Worm (Caenorhabditis elegans): Measurements from ENCODE around the gene str-79.

The str-79 gene

DNA sequence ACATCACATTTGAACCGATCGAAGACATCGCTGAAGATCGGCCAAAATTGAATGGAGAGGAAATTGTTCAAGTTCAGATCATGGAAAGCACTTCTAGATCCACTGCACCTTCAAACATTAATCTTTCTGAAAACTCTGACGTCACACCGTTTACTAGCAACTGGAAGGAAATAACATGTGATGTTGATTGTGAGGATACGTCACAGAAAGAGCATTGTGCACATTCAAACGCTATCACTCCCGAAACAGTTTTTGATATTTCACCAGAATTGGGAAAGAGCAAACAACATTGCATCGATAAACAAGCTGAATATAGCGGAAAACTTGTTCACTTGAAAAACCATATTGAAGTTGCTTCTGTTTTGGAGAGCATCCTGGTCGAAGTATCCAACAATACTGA, 51.9 kb downstream of the str-79 start:
- TF ChIP-seq elt-2 (tag; optimal IDR thresholded peaks at IDR 0.05) (peak; percentile 46), pha-4 (tag; optimal IDR thresholded peaks at IDR 0.05) (peak; percentile 24), nhr-12 (tag; optimal IDR thresholded peaks at IDR 0.05) (no peak), aly-2 (tag; optimal IDR thresholded peaks at IDR 0.05) (no peak), pqm-1 (tag; optimal IDR thresholded peaks at IDR 0.05) (peak; percentile 34), ama-1 (optimal IDR thresholded peaks at IDR 0.05) (no peak)

All from whole organism, L3 larva.